Fruit fly (Drosophila melanogaster): ENCODE measurements around the gene CG10011.

- TF ChIP-seq bab1 (GFP tag; optimal IDR thresholded peaks at IDR 0.05), result no peak
- TF ChIP-seq tj (GFP tag; optimal IDR thresholded peaks at IDR 0.05), result no peak
- TF ChIP-seq CG7101 (tag; optimal IDR thresholded peaks at IDR 0.05), result no peak
- no peak for TF ChIP-seq pad (GFP tag; optimal IDR thresholded peaks at IDR 0.05)
These were observed 19.7 kb upstream of the CG10011 start for dm6 chr3R:28654596-28654995.

All from whole organism, adult.